Worm (Caenorhabditis elegans) whole organism, L4 larva: ENCODE measurements around the gene K02A6.1.

ENCODE experiments used
- daf-19 ChIP-seq: fragments of 200-800 bp; sonication (Bioruptor generic); conservative IDR thresholded peaks from 2 replicates; pipeline ENCODE4 v1.3.6; 2022; ENCODE audit warnings: missing genetic modification characterization, missing compliant biosample characterization
- snpc-4 ChIP-seq: fragments of 150-350 bp; optimal IDR thresholded peaks from 2 replicates; lab custom pipeline; 2014; ENCODE audit warnings: missing biosample characterization, missing genetic modification characterization
- tra-1 ChIP-seq: fragments of 200-800 bp; sonication (Bioruptor generic); IDR thresholded peaks from 2 replicates; pipeline ENCODE4 v1.3.6; 2022; ENCODE audit warnings: missing genetic modification reagents, missing genetic modification characterization, missing compliant biosample characterization
- unc-39 ChIP-seq: sonication (generic microtip); optimal IDR thresholded peaks from 2 replicates; lab custom pipeline; 2017; ENCODE audit warnings: missing biosample characterization, missing genetic modification characterization
- zag-1 ChIP-seq: fragments of 150-350 bp; optimal IDR thresholded peaks from 2 replicates; lab custom pipeline; 2014; ENCODE audit warnings: missing biosample characterization, missing genetic modification characterization

ce11 chrX:8203684-8204083 is 15.8 kb upstream of the K02A6.1 start, which contains the start of gene C17H11.6:
- TF ChIP-seq zag-1 (tag; lab: Kevin White, UChicago) (no peak), snpc-4 (tag; lab: Kevin White, UChicago) (no peak), unc-39 (tag; lab: Kevin White, UChicago) (no peak), daf-19 (GFP tag; lab: Robert Waterston, UW) (no peak), tra-1 (GFP tag; lab: Robert Waterston, UW) (no peak)
